Fruit fly (Drosophila melanogaster) whole organism, embryonic: ENCODE data around the gene CG10031.

Experiments used
- CG10209 ChIP-seq: fragments of 200-800 bp; sonication (Bioruptor generic); optimal IDR thresholded peaks from 3 replicates; lab custom pipeline; 2017; ENCODE audit warnings: missing biosample characterization, mild to moderate bottlenecking, missing genetic modification characterization, missing genetic modification reagents
- CG10543 ChIP-seq: fragments of 200-800 bp; sonication (Bioruptor generic); optimal IDR thresholded peaks from 3 replicates; lab custom pipeline; 2017; ENCODE audit warnings: missing biosample characterization, mild to moderate bottlenecking, missing genetic modification characterization, moderate library complexity
- CG11504 ChIP-seq: fragments of 200-800 bp; sonication (Bioruptor generic); optimal IDR thresholded peaks from 3 replicates; lab custom pipeline; 2019; ENCODE audit warnings: missing biosample characterization, mild to moderate bottlenecking, missing genetic modification characterization, moderate library complexity
- CG12769 ChIP-seq: fragments of 200-800 bp; sonication (Bioruptor generic); optimal IDR thresholded peaks from 2 replicates; lab custom pipeline; 2019; ENCODE audit warnings: missing biosample characterization, mild to moderate bottlenecking, missing genetic modification characterization, moderate library complexity
- CG14014 ChIP-seq: fragments of 200-800 bp; sonication (Bioruptor generic); IDR thresholded peaks from 2 replicates; pipeline ENCODE4 v1.3.6; 2022; ENCODE audit warnings: missing biosample characterization, missing genetic modification characterization
- CG14710 ChIP-seq: fragments of 200-800 bp; sonication (Bioruptor generic); optimal IDR thresholded peaks from 3 replicates; lab custom pipeline; 2019; ENCODE audit warnings: missing biosample characterization, mild to moderate bottlenecking, missing genetic modification characterization, moderate library complexity
- CG1603 ChIP-seq: fragments of 200-800 bp; sonication (Bioruptor generic); optimal IDR thresholded peaks from 2 replicates; lab custom pipeline; 2019; ENCODE audit warnings: missing biosample characterization, mild to moderate bottlenecking, missing genetic modification characterization, moderate library complexity
- CG16779 ChIP-seq: fragments of 200-800 bp; sonication (Bioruptor generic); IDR thresholded peaks from 2 replicates; pipeline ENCODE4 v1.3.6; 2022; ENCODE audit warnings: missing biosample characterization, missing genetic modification characterization
- CG17359 ChIP-seq: fragments of 200-800 bp; sonication (Bioruptor generic); optimal IDR thresholded peaks from 3 replicates; lab custom pipeline; 2018; ENCODE audit warnings: missing biosample characterization, mild to moderate bottlenecking, missing genetic modification characterization, moderate library complexity
- CG17829 ChIP-seq: fragments of 200-800 bp; optimal IDR thresholded peaks from 2 replicates; lab custom pipeline; 2019; ENCODE audit warnings: missing biosample characterization, mild to moderate bottlenecking, missing genetic modification characterization, moderate library complexity
- CG2202 ChIP-seq: fragments of 200-800 bp; sonication (Bioruptor generic); optimal IDR thresholded peaks from 2 replicates; lab custom pipeline; 2018; ENCODE audit warnings: missing biosample characterization, mild to moderate bottlenecking, missing genetic modification characterization
- CG31365 ChIP-seq: fragments of 200-800 bp; sonication (Bioruptor generic); optimal IDR thresholded peaks from 2 replicates; lab custom pipeline; 2018; ENCODE audit warnings: missing biosample characterization, mild to moderate bottlenecking, missing genetic modification characterization
- CG3407 ChIP-seq: fragments of 200-800 bp; sonication (Bioruptor generic); optimal IDR thresholded peaks from 2 replicates; lab custom pipeline; 2018; ENCODE audit warnings: missing biosample characterization, mild to moderate bottlenecking, missing genetic modification characterization
- CG4730 ChIP-seq: fragments of 200-800 bp; sonication (Bioruptor generic); IDR thresholded peaks from 2 replicates; pipeline ENCODE4 v1.3.6; 2022; ENCODE audit warnings: missing biosample characterization, missing genetic modification characterization
- CG6175 ChIP-seq: fragments of 200-800 bp; sonication (Bioruptor generic); IDR thresholded peaks from 3 replicates; pipeline ENCODE4 v1.3.6; 2022; ENCODE audit warnings: missing biosample characterization, missing genetic modification characterization
- CG6791 ChIP-seq: fragments of 200-800 bp; sonication (Bioruptor generic); IDR thresholded peaks from 3 replicates; pipeline ENCODE4 v1.3.6; 2022; ENCODE audit warnings: missing biosample characterization, missing genetic modification characterization; ENCODE audit not compliant: partially characterized antibody
- CG6813 ChIP-seq: fragments of 200-800 bp; sonication (Bioruptor generic); optimal IDR thresholded peaks from 2 replicates; lab custom pipeline; 2017; ENCODE audit warnings: missing biosample characterization, missing genetic modification characterization, mild to moderate bottlenecking, moderate library complexity, missing genetic modification reagents
- CG9932 ChIP-seq: fragments of 200-800 bp; sonication (Bioruptor generic); IDR thresholded peaks from 2 replicates; pipeline ENCODE4 v1.3.6; 2022; ENCODE audit warnings: missing biosample characterization, missing genetic modification characterization
- CHES-1-like ChIP-seq: fragments of 200-800 bp; sonication (Bioruptor generic); optimal IDR thresholded peaks from 2 replicates; lab custom pipeline; 2016; ENCODE audit warnings: missing biosample characterization, missing genetic modification characterization
- D19A ChIP-seq: fragments of 200-800 bp; optimal IDR thresholded peaks from 3 replicates; lab custom pipeline; 2019; ENCODE audit warnings: missing biosample characterization, mild to moderate bottlenecking, missing genetic modification characterization, moderate library complexity
- Dip2 ChIP-seq: fragments of 200-800 bp; sonication (Bioruptor generic); IDR thresholded peaks from 2 replicates; pipeline ENCODE4 v1.3.6; 2022; ENCODE audit warnings: missing biosample characterization, missing genetic modification characterization
- Ets65A ChIP-seq: fragments of 200-800 bp; sonication (Bioruptor generic); peaks from one replicate; lab custom pipeline; 2016; ENCODE audit warnings: missing biosample characterization, missing genetic modification characterization
- Ets97D ChIP-seq: fragments of 200-800 bp; sonication (Bioruptor generic); optimal IDR thresholded peaks from 3 replicates; lab custom pipeline; 2016; ENCODE audit warnings: missing biosample characterization, missing genetic modification characterization
- Fer2 ChIP-seq: fragments of 200-800 bp; sonication (Bioruptor generic); optimal IDR thresholded peaks from 2 replicates; lab custom pipeline; 2018; ENCODE audit warnings: missing biosample characterization, mild to moderate bottlenecking, missing genetic modification characterization, moderate library complexity
- HLH4C ChIP-seq: fragments of 200-800 bp; sonication (Bioruptor generic); IDR thresholded peaks from 3 replicates; pipeline ENCODE4 v1.3.6; 2022; ENCODE audit warnings: missing biosample characterization, missing genetic modification characterization; ENCODE audit not compliant: partially characterized antibody
- Med ChIP-seq: fragments of 200-800 bp; sonication (Bioruptor generic); peaks from one replicate; lab custom pipeline; 2016; ENCODE audit warnings: missing biosample characterization, missing genetic modification characterization, mild to moderate bottlenecking, inconsistent platforms, moderate library complexity
- Neu2 ChIP-seq: fragments of 200-800 bp; sonication (Bioruptor generic); optimal IDR thresholded peaks from 3 replicates; lab custom pipeline; 2016; ENCODE audit warnings: missing biosample characterization, missing genetic modification characterization, borderline replicate concordance
- Stat92E ChIP-seq, 3 experiments: fragments of >200 bp in 2 of 3; fragments of 200-800 bp in 1 of 3; sonication (Bioruptor generic) in 1 of 3; optimal IDR thresholded peaks; 2 replicates each; lab custom pipeline; 2017 to 2019; ENCODE audit warnings: missing biosample characterization in 3 of 3, missing genetic modification characterization in 3 of 3, mild to moderate bottlenecking in 1 of 3, moderate library complexity in 1 of 3
- TFAM ChIP-seq: fragments of 200-800 bp; sonication (Bioruptor generic); optimal IDR thresholded peaks from 2 replicates; lab custom pipeline; 2017; ENCODE audit warnings: missing biosample characterization, missing genetic modification characterization, inconsistent platforms
- ase ChIP-seq: fragments of 200-800 bp; sonication (Bioruptor generic); IDR thresholded peaks from 3 replicates; pipeline ENCODE4 v1.3.6; 2022; ENCODE audit warnings: missing biosample characterization, missing genetic modification characterization
- ash1 ChIP-seq: fragments of 200-800 bp; sonication (Bioruptor generic); optimal IDR thresholded peaks from 2 replicates; lab custom pipeline; 2018; ENCODE audit warnings: missing biosample characterization, mild to moderate bottlenecking, missing genetic modification characterization
- bsh ChIP-seq, 2 experiments: fragments of 200-800 bp; sonication (Bioruptor generic); optimal IDR thresholded peaks; 2 replicates each; lab custom pipeline; 2017 to 2018; ENCODE audit warnings: mild to moderate bottlenecking in 2 of 2, missing biosample characterization in 2 of 2, missing genetic modification characterization in 2 of 2, moderate library complexity in 1 of 2
- chinmo ChIP-seq: fragments of 200-800 bp; sonication (Bioruptor generic); IDR thresholded peaks from 4 replicates; pipeline ENCODE4 v1.3.6; 2022; ENCODE audit warnings: missing biosample characterization, missing genetic modification characterization; ENCODE audit not compliant: partially characterized antibody
- ci ChIP-seq: fragments of 200-800 bp; sonication (Bioruptor generic); IDR thresholded peaks from 3 replicates; pipeline ENCODE4 v1.3.6; 2022; ENCODE audit warnings: missing biosample characterization, missing genetic modification characterization
- danr ChIP-seq: fragments of 200-800 bp; sonication (Bioruptor generic); IDR thresholded peaks from 2 replicates; pipeline ENCODE4 v1.3.6; 2022; ENCODE audit warnings: missing biosample characterization, missing genetic modification characterization
- lbe ChIP-seq: fragments of 200-800 bp; sonication (Bioruptor generic); optimal IDR thresholded peaks from 2 replicates; lab custom pipeline; 2016; ENCODE audit warnings: missing biosample characterization, mild to moderate bottlenecking, missing genetic modification characterization
- lmd ChIP-seq: fragments of 200-800 bp; sonication (Bioruptor generic); IDR thresholded peaks from 2 replicates; pipeline ENCODE4 v1.3.6; 2022; ENCODE audit warnings: missing biosample characterization, missing genetic modification characterization
- lola ChIP-seq, 3 experiments: fragments of >200 bp in 2 of 3; fragments of 200-800 bp in 1 of 3; sonication (Bioruptor generic) in 1 of 3; optimal IDR thresholded peaks; 2 replicates each; lab custom pipeline; 2017 to 2019; ENCODE audit warnings: missing biosample characterization in 3 of 3, missing genetic modification characterization in 3 of 3, mild to moderate bottlenecking in 1 of 3, moderate library complexity in 1 of 3
- nau ChIP-seq: fragments of 200-800 bp; sonication (Bioruptor generic); optimal IDR thresholded peaks from 3 replicates; lab custom pipeline; 2017; ENCODE audit warnings: missing biosample characterization, mild to moderate bottlenecking, missing genetic modification characterization, missing genetic modification reagents
- pnt ChIP-seq: fragments of 200-800 bp; sonication (Bioruptor generic); optimal IDR thresholded peaks from 3 replicates; lab custom pipeline; 2016; ENCODE audit warnings: missing biosample characterization, missing genetic modification characterization
- sc ChIP-seq, 3 experiments: fragments of >200 bp in 2 of 3; fragments of 200-800 bp in 1 of 3; sonication (Bioruptor generic) in 1 of 3; optimal IDR thresholded peaks; 2 replicates in 2 of 3; 3 replicates in 1 of 3; lab custom pipeline; 2017; ENCODE audit warnings: mild to moderate bottlenecking in 1 of 3, missing biosample characterization in 1 of 3, missing genetic modification characterization in 1 of 3, missing genetic modification reagents in 1 of 3
- sd ChIP-seq: fragments of 200-800 bp; sonication (Bioruptor generic); optimal IDR thresholded peaks from 3 replicates; lab custom pipeline; 2018; ENCODE audit warnings: missing biosample characterization, mild to moderate bottlenecking, missing genetic modification characterization, moderate library complexity
- sob ChIP-seq: fragments of 200-800 bp; sonication (Bioruptor generic); IDR thresholded peaks from 2 replicates; pipeline ENCODE4 v1.3.6; 2022; ENCODE audit warnings: missing biosample characterization, missing genetic modification characterization
- tgo ChIP-seq: fragments of 200-800 bp; sonication (Bioruptor generic); IDR thresholded peaks from 3 replicates; pipeline ENCODE4 v1.3.6; 2022; ENCODE audit warnings: missing biosample characterization, missing genetic modification characterization
- wek ChIP-seq: fragments of 200-800 bp; sonication (Bioruptor generic); optimal IDR thresholded peaks from 3 replicates; lab custom pipeline; 2018; ENCODE audit warnings: missing biosample characterization, mild to moderate bottlenecking, missing genetic modification characterization, moderate library complexity
- zf30C ChIP-seq: fragments of 200-800 bp; sonication (Bioruptor generic); optimal IDR thresholded peaks from 3 replicates; lab custom pipeline; 2018; ENCODE audit warnings: missing biosample characterization, mild to moderate bottlenecking, missing genetic modification characterization

CG10031 gene

DNA sequence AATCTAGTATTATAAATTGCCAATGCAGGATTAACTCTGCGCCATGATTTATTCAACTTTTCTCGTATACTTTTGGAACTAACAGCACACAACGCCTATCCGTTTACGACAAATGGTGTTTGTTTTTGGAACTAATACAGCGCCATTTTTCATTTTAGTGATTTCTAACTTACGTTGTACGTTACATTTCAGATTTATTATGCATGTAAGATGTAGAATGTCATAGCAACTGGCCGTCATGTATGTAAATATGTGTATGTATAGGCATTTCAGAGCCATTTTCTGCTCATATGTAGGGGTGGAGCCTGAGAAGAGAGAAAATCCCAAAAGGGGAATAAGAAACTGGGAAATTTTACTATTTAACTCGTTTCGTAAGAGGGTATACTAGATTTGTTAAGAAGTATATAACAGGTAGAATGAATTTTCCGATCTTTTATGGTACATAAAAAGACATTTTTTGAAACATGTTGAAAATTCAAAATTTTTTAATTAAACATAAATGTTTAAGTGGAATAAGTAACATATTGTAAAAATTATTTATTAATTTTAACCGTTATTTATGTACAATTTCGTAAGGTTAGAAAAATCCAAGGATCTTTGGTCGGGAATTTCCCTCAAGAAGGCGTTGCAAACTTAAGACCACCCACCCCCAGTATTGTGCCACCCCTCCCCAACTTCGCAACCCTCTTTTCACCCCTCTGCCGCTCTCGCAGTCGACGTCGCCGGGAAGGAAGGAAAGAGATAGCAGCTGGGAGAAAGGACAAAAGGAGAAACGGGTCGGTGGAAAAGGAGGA lies 41.3 kb downstream of the CG10031 start (continued):
- TF ChIP-seq Ets97D (GFP tag; lab: Kevin White, UChicago) (peak; percentile 64), CG12769 (tag; lab: Kevin White, UChicago) (peak; percentile 78), sc (optimal IDR thresholded peaks at IDR 0.05; lab: Kevin White, UChicago) (no peak), sc (GFP tag; optimal IDR thresholded peaks at IDR 0.05; lab: Kevin White, UChicago) (no peak), sd (tag; lab: Kevin White, UChicago) (peak; percentile 84), CHES-1-like (peak; percentile 6), tgo (no peak; the same call in 2 of the 3 replicates), CG17829 (tag; lab: Kevin White, UChicago) (peak; percentile 81), chinmo (GFP tag; lab: Robert Waterston, UW) (peak; percentile 57; the same call in 1 of the 4 replicates), danr (no peak), CG11504 (tag; lab: Kevin White, UChicago) (peak; percentile 47), ase (GFP tag; lab: Robert Waterston, UW) (peak; percentile 71; the same call in 2 of the 3 replicates), CG10543 (GFP tag; lab: Kevin White, UChicago) (no peak), lbe (GFP tag; lab: Kevin White, UChicago) (peak; percentile 34), Ets65A (peak; percentile 93), CG31365 (tag; lab: Kevin White, UChicago) (peak; percentile 55), CG6791 (GFP tag; lab: Robert Waterston, UW) (peak; percentile 46; the same call in 2 of the 3 replicates), nau (GFP tag; lab: Kevin White, UChicago) (no peak), lola (GFP tag; optimal IDR thresholded peaks at IDR 0.05; lab: Kevin White, UChicago) (no peak), CG16779 (GFP tag; lab: Robert Waterston, UW) (no peak), CG17359 (tag; lab: Kevin White, UChicago) (peak; percentile 58), bsh (GFP tag; optimal IDR thresholded peaks at IDR 0.05; lab: Kevin White, UChicago) (peak in 1 of 2 experiments; percentile 39), CG14014 (GFP tag; lab: Robert Waterston, UW) (0 out of 2 replicates have a peak, but pooled peaks have one; percentile 35), D19A (tag; lab: Kevin White, UChicago) (peak; percentile 53), Med (GFP tag; lab: Kevin White, UChicago) (peak; percentile 96), CG10209 (GFP tag; lab: Kevin White, UChicago) (no peak), Dip2 (GFP tag; lab: Robert Waterston, UW) (peak; percentile 36; the same call in 1 of the 2 replicates), CG2202 (tag; lab: Kevin White, UChicago) (no peak), Neu2 (GFP tag; lab: Kevin White, UChicago) (no peak), CG14710 (tag; lab: Kevin White, UChicago) (peak; percentile 51), Fer2 (tag; lab: Kevin White, UChicago) (no peak), HLH4C (GFP tag; lab: Robert Waterston, UW) (no peak), sob (GFP tag; lab: Robert Waterston, UW) (peak; percentile 74), lmd (peak; percentile 55), CG4730 (GFP tag; lab: Robert Waterston, UW) (peak; percentile 38; the same call in 1 of the 2 replicates), ci (peak; percentile 84; the same call in 2 of the 3 replicates), ash1 (GFP tag; lab: Kevin White, UChicago) (no peak), wek (GFP tag; lab: Kevin White, UChicago) (peak; percentile 38), CG3407 (GFP tag; lab: Kevin White, UChicago) (no peak), CG9932 (GFP tag; lab: Robert Waterston, UW) (peak; percentile 63; the same call in 1 of the 2 replicates), CG6175 (GFP tag; lab: Robert Waterston, UW) (no peak), CG6813 (GFP tag; lab: Kevin White, UChicago) (no peak), Stat92E (GFP tag; optimal IDR thresholded peaks at IDR 0.05; lab: Kevin White, UChicago) (peak in 1 of 3 experiments; percentile 50), pnt (GFP tag; lab: Kevin White, UChicago) (peak; percentile 62), CG1603 (peak; percentile 48), zf30C (no peak), TFAM (GFP tag; lab: Kevin White, UChicago) (no peak)
